Worm (Caenorhabditis elegans) whole organism, mixed stage, embryonic: ENCODE measurements around the gene Y37E11AM.2.

ENCODE experiments used
- elt-1 ChIP-seq: sonication (generic microtip); optimal IDR thresholded peaks from 2 replicates; lab custom pipeline; 2017; ENCODE audit warnings: missing genetic modification characterization, mild to moderate bottlenecking, missing compliant biosample characterization, antibody characterized with exemption, moderate library complexity, borderline replicate concordance; ENCODE audit not compliant: insufficient read depth
- lsy-2 ChIP-seq: fragments of 150-350 bp; optimal IDR thresholded peaks from 2 replicates; lab custom pipeline; 2014; ENCODE audit warnings: missing biosample characterization, missing genetic modification characterization
- mls-2 ChIP-seq: sonication (generic microtip); optimal IDR thresholded peaks from 2 replicates; lab custom pipeline; 2016; ENCODE audit warnings: mild to moderate bottlenecking, missing genetic modification characterization, moderate library complexity, missing compliant biosample characterization
- nhr-28 ChIP-seq: fragments of 150-350 bp; optimal IDR thresholded peaks from 2 replicates; lab custom pipeline; 2014; ENCODE audit warnings: missing biosample characterization, missing genetic modification characterization
- pha-4 ChIP-seq: fragments of 150-350 bp; optimal IDR thresholded peaks from 2 replicates; lab custom pipeline; 2018; ENCODE audit warnings: missing biosample characterization, missing genetic modification reagents, missing genetic modification characterization
- unc-39 ChIP-seq: fragments of 150-350 bp; optimal IDR thresholded peaks from 2 replicates; lab custom pipeline; 2014; ENCODE audit warnings: missing biosample characterization, missing genetic modification characterization
- unc-62 ChIP-seq: fragments of 150-350 bp; optimal IDR thresholded peaks from 2 replicates; lab custom pipeline; 2014; ENCODE audit warnings: missing biosample characterization, missing genetic modification reagents, missing genetic modification characterization

DNA sequence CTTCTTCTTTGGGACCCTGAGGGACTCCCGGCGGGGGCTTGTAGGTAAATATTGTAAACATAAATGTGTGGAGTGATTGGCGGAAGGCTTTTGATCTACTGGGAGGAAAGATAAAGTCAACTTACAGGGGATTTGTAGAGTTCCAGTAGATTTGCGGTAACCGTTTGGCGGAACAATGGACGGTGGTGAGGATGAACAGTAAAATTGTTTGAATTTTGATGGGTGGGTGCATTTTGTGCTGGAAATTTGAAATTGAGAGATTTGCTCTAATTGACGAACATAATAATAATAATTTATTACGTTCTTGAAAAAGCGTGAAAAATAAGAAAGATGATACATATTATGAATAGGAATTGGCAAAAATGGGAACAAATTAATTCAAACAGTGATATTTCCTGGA, 41.3 kb upstream of the Y37E11AM.2 start, which contains the start of gene vab-2:
- no peak for TF ChIP-seq mls-2 (tag; lab: Kevin White, UChicago)
- no peak for TF ChIP-seq lsy-2
- no peak for TF ChIP-seq unc-39 (tag; lab: Kevin White, UChicago)
- TF ChIP-seq elt-1, result no peak
- TF ChIP-seq unc-62, result no peak
- TF ChIP-seq nhr-28 (tag; lab: Kevin White, UChicago), result no peak
- no peak for TF ChIP-seq pha-4 (tag; lab: Kevin White, UChicago)
